Fruit fly (Drosophila melanogaster): ENCODE results near the gene CG2604.
A peak's percentile ranks its signal among the peaks of the same experiment; 100 is the strongest.

Gene CG2604

dm6 chr3R:5232197-5232607 lies 9.0 kb upstream of the CG2604 start, which contains the start of the genes Kat60 and Mms19 (continued):
- TF ChIP-seq amos (GFP tag; IDR thresholded peaks at IDR 0.05; ENCODE audit: partially characterized antibody) (peak; percentile 96), grau (tag; optimal IDR thresholded peaks at IDR 0.05) (no peak), CG4707 (GFP tag; optimal IDR thresholded peaks at IDR 0.05) (no peak), mam (GFP tag; optimal IDR thresholded peaks at IDR 0.05) (peak; percentile 82), tup (GFP tag; optimal IDR thresholded peaks at IDR 0.05) (no peak), CG18599 (GFP tag; optimal IDR thresholded peaks at IDR 0.05) (peak; percentile 62), CG4424 (GFP tag; optimal IDR thresholded peaks at IDR 0.05) (no peak), caup (GFP tag; optimal IDR thresholded peaks at IDR 0.05; ENCODE audit: severe bottlenecking) (no peak), CG4820 (GFP tag; optimal IDR thresholded peaks at IDR 0.05) (peak; percentile 44), onecut (GFP tag; IDR thresholded peaks at IDR 0.05) (0 out of 2 replicates have a peak, but pooled peaks have one; percentile 17), CG8765 (GFP tag; IDR thresholded peaks at IDR 0.05) (peak; percentile 52; the same call in 1 of the 2 replicates), Lpt (GFP tag; optimal IDR thresholded peaks at IDR 0.05) (no peak), CG8924 (tag; optimal IDR thresholded peaks at IDR 0.05) (peak; percentile 66), CG5180 (GFP tag; optimal IDR thresholded peaks at IDR 0.05) (no peak), Aef1 (GFP tag; IDR thresholded peaks at IDR 0.05) (peak; percentile 70), CG6272 (GFP tag; IDR thresholded peaks at IDR 0.05) (peak; percentile 70), Abd-B (GFP tag; optimal IDR thresholded peaks at IDR 0.05) (peak; percentile 71), CG4282 (GFP tag; optimal IDR thresholded peaks at IDR 0.05) (peak; percentile 3), sisA (GFP tag; IDR thresholded peaks at IDR 0.05) (peak; percentile 73), CG1647 (GFP tag; optimal IDR thresholded peaks at IDR 0.05) (peak; percentile 62), CG10462 (GFP tag; optimal IDR thresholded peaks at IDR 0.05) (no peak), Ravus (GFP tag; IDR thresholded peaks at IDR 0.05) (peak; percentile 8; the same call in 1 of the 2 replicates), CG14441 (GFP tag; IDR thresholded peaks at IDR 0.05) (peak; percentile 64), HmgD (GFP tag; optimal IDR thresholded peaks at IDR 0.05) (peak; percentile 2), eve (GFP tag; optimal IDR thresholded peaks at IDR 0.05) (peak in 1 of 2 experiments; percentile 57), chinmo (GFP tag; IDR thresholded peaks at IDR 0.05; ENCODE audit: partially characterized antibody) (peak; percentile 36; the same call in 2 of the 4 replicates), shn (GFP tag; optimal IDR thresholded peaks at IDR 0.05) (peak; percentile 65), hb (GFP tag; IDR thresholded peaks at IDR 0.05; ENCODE audit: partially characterized antibody) (peak; percentile 94), PHDP (tag; optimal IDR thresholded peaks at IDR 0.05) (no peak), Hey (tag; optimal IDR thresholded peaks at IDR 0.05) (no peak), Ets97D (GFP tag; optimal IDR thresholded peaks at IDR 0.05) (peak; percentile 81), Dip2 (GFP tag; IDR thresholded peaks at IDR 0.05) (no peak), H2.0 (GFP tag; IDR thresholded peaks at IDR 0.05) (peak; percentile 50; the same call in 1 of the 2 replicates), CG16815 (GFP tag; optimal IDR thresholded peaks at IDR 0.05) (peak; percentile 68), sens-2 (GFP tag; IDR thresholded peaks at IDR 0.05) (no peak), MBD-R2 (GFP tag; IDR thresholded peaks at IDR 0.05) (peak; percentile 58), CG31388 (GFP tag; optimal IDR thresholded peaks at IDR 0.05) (peak; percentile 44), CG10209 (GFP tag; optimal IDR thresholded peaks at IDR 0.05) (peak; percentile 47), Chrac-16 (GFP tag; optimal IDR thresholded peaks at IDR 0.05) (peak; percentile 72), trh (GFP tag; optimal IDR thresholded peaks at IDR 0.05) (peak; percentile 65), CG18619 (GFP tag; optimal IDR thresholded peaks at IDR 0.05) (no peak), CG18011 (GFP tag; optimal IDR thresholded peaks at IDR 0.05) (peak; percentile 7), Bgb (GFP tag; IDR thresholded peaks at IDR 0.05; ENCODE audit: partially characterized antibody) (peak; percentile 94), CG34422 (GFP tag; IDR thresholded peaks at IDR 0.05) (peak; percentile 50; the same call in 2 of the 3 replicates), Hr51 (GFP tag; optimal IDR thresholded peaks at IDR 0.05) (peak in 1 of 2 experiments; percentile 35), CG17802 (tag; optimal IDR thresholded peaks at IDR 0.05) (peak; percentile 45), Hmx (GFP tag; optimal IDR thresholded peaks at IDR 0.05) (no peak), CG4404 (GFP tag; IDR thresholded peaks at IDR 0.05) (peak; percentile 74), CG2116 (GFP tag; optimal IDR thresholded peaks at IDR 0.05) (peak; percentile 97), ham (GFP tag; IDR thresholded peaks at IDR 0.05) (no peak)
